Fruit fly (Drosophila melanogaster) whole organism, prepupa: Measurements from ENCODE around the gene Sp7.
A peak's percentile ranks its signal among the peaks of the same experiment; 100 is the strongest.

Experiments
- Blimp-1 ChIP-seq: fragments of 200-800 bp; sonication (Bioruptor generic); optimal IDR thresholded peaks from 3 replicates; lab custom pipeline; 2017; ENCODE audit warnings: missing biosample characterization, missing genetic modification characterization, mild to moderate bottlenecking, moderate library complexity, missing genetic modification reagents
- CG10631 ChIP-seq: fragments of 200-800 bp; sonication (Bioruptor generic); optimal IDR thresholded peaks from 2 replicates; lab custom pipeline; 2016; ENCODE audit warnings: missing biosample characterization, missing genetic modification characterization
- CG10669 ChIP-seq: fragments of 200-800 bp; sonication (Bioruptor generic); optimal IDR thresholded peaks from 3 replicates; lab custom pipeline; 2018; ENCODE audit warnings: missing biosample characterization, mild to moderate bottlenecking, missing genetic modification characterization, moderate library complexity
- CG11294 ChIP-seq: fragments of 200-800 bp; sonication (Bioruptor generic); IDR thresholded peaks from 2 replicates; pipeline ENCODE4 v1.3.6; 2022; ENCODE audit warnings: missing biosample characterization, missing genetic modification characterization
- CG11762 ChIP-seq: fragments of 200-800 bp; sonication (Bioruptor generic); optimal IDR thresholded peaks from 3 replicates; lab custom pipeline; 2016; ENCODE audit warnings: missing biosample characterization, missing genetic modification characterization; ENCODE audit not compliant: insufficient read depth
- CG11902 ChIP-seq: fragments of 200-800 bp; sonication (Bioruptor generic); optimal IDR thresholded peaks from 3 replicates; lab custom pipeline; 2016; ENCODE audit warnings: missing biosample characterization, missing genetic modification characterization
- CG15336 ChIP-seq: fragments of 200-800 bp; sonication (Bioruptor generic); IDR thresholded peaks from 2 replicates; pipeline ENCODE4 v1.3.6; 2022; ENCODE audit warnings: missing biosample characterization, missing genetic modification characterization
- CG1621 ChIP-seq: fragments of 200-800 bp; sonication (Bioruptor generic); optimal IDR thresholded peaks from 3 replicates; lab custom pipeline; 2018; ENCODE audit warnings: missing biosample characterization, mild to moderate bottlenecking, missing genetic modification characterization
- CG3032 ChIP-seq: fragments of 200-800 bp; optimal IDR thresholded peaks from 2 replicates; lab custom pipeline; 2019; ENCODE audit warnings: missing biosample characterization, mild to moderate bottlenecking, missing genetic modification characterization, moderate library complexity
- CG3919 ChIP-seq: fragments of 200-800 bp; sonication (Bioruptor generic); optimal IDR thresholded peaks from 3 replicates; lab custom pipeline; 2016; ENCODE audit warnings: missing biosample characterization, missing genetic modification characterization
- CG4318 ChIP-seq: fragments of 200-800 bp; sonication (Bioruptor generic); optimal IDR thresholded peaks from 3 replicates; lab custom pipeline; 2017; ENCODE audit warnings: missing biosample characterization, mild to moderate bottlenecking, missing genetic modification characterization
- CG6163 ChIP-seq: fragments of 200-800 bp; sonication (Bioruptor generic); IDR thresholded peaks from 3 replicates; pipeline ENCODE4 v1.3.6; 2022; ENCODE audit warnings: missing biosample characterization, missing genetic modification characterization
- CG6276 ChIP-seq: fragments of 200-800 bp; sonication (Bioruptor generic); optimal IDR thresholded peaks from 2 replicates; lab custom pipeline; 2017; ENCODE audit warnings: missing biosample characterization, mild to moderate bottlenecking, missing genetic modification characterization
- CG6792 ChIP-seq: fragments of 200-800 bp; sonication (Bioruptor generic); optimal IDR thresholded peaks from 3 replicates; lab custom pipeline; 2016; ENCODE audit warnings: missing biosample characterization, missing genetic modification characterization
- CG6808 ChIP-seq: fragments of 200-800 bp; sonication (Bioruptor generic); optimal IDR thresholded peaks from 3 replicates; lab custom pipeline; 2017; ENCODE audit warnings: missing biosample characterization, missing genetic modification characterization, mild to moderate bottlenecking, moderate library complexity, missing genetic modification reagents
- CG6854 ChIP-seq: fragments of 200-800 bp; sonication (Bioruptor generic); optimal IDR thresholded peaks from 2 replicates; lab custom pipeline; 2017; ENCODE audit warnings: missing biosample characterization, mild to moderate bottlenecking, missing genetic modification characterization
- CG7368 ChIP-seq: fragments of 200-800 bp; sonication (Bioruptor generic); optimal IDR thresholded peaks from 3 replicates; lab custom pipeline; 2016; ENCODE audit warnings: missing biosample characterization, missing genetic modification characterization
- CG8119 ChIP-seq: fragments of 200-800 bp; sonication (Bioruptor generic); IDR thresholded peaks from 3 replicates; pipeline ENCODE4 v1.3.6; 2022; ENCODE audit warnings: missing biosample characterization, missing genetic modification characterization
- CG8319 ChIP-seq: fragments of 200-800 bp; sonication (Bioruptor generic); optimal IDR thresholded peaks from 3 replicates; lab custom pipeline; 2016; ENCODE audit warnings: missing biosample characterization, missing genetic modification characterization
- CG9139 ChIP-seq: fragments of 200-800 bp; sonication (Bioruptor generic); optimal IDR thresholded peaks from 3 replicates; lab custom pipeline; 2017; ENCODE audit warnings: missing biosample characterization, mild to moderate bottlenecking, missing genetic modification characterization
- Eip78C ChIP-seq: fragments of 200-800 bp; sonication (Bioruptor generic); peaks from one replicate; lab custom pipeline; 2016; ENCODE audit warnings: missing biosample characterization, missing genetic modification characterization
- Eip93F ChIP-seq: fragments of 200-800 bp; sonication (Bioruptor generic); optimal IDR thresholded peaks from 2 replicates; lab custom pipeline; 2016; ENCODE audit warnings: missing biosample characterization, mild to moderate bottlenecking, missing genetic modification characterization
- Ets21C ChIP-seq: fragments of 200-800 bp; sonication (Bioruptor generic); optimal IDR thresholded peaks from 3 replicates; lab custom pipeline; 2016; ENCODE audit warnings: missing biosample characterization, missing genetic modification characterization
- Ets96B ChIP-seq: fragments of 200-800 bp; optimal IDR thresholded peaks from 2 replicates; lab custom pipeline; 2019; ENCODE audit warnings: missing biosample characterization, mild to moderate bottlenecking, missing genetic modification characterization, moderate library complexity
- Gug ChIP-seq: fragments of 200-800 bp; sonication (Bioruptor generic); IDR thresholded peaks from 2 replicates; pipeline ENCODE4 v1.3.6; 2022; ENCODE audit warnings: missing biosample characterization, missing genetic modification characterization
- Hr38 ChIP-seq: sonication (Bioruptor generic); optimal IDR thresholded peaks from 2 replicates; lab custom pipeline; 2016; ENCODE audit warnings: missing biosample characterization, missing genetic modification characterization
- Hr39 ChIP-seq: fragments of 200-800 bp; sonication (Bioruptor generic); optimal IDR thresholded peaks from 2 replicates; lab custom pipeline; 2016; ENCODE audit warnings: missing biosample characterization, missing genetic modification characterization
- Met ChIP-seq: fragments of 200-800 bp; sonication (Bioruptor generic); optimal IDR thresholded peaks from 3 replicates; lab custom pipeline; 2016; ENCODE audit warnings: missing biosample characterization, missing genetic modification characterization
- OdsH ChIP-seq: fragments of 200-800 bp; sonication (Bioruptor generic); optimal IDR thresholded peaks from 3 replicates; lab custom pipeline; 2016; ENCODE audit warnings: missing biosample characterization, missing genetic modification characterization
- Smox ChIP-seq: fragments of 200-800 bp; sonication (Bioruptor generic); optimal IDR thresholded peaks from 3 replicates; lab custom pipeline; 2016; ENCODE audit warnings: missing biosample characterization, missing genetic modification characterization
- Sox102F ChIP-seq: fragments of 200-800 bp; sonication (Bioruptor generic); optimal IDR thresholded peaks from 2 replicates; lab custom pipeline; 2016; ENCODE audit warnings: missing biosample characterization, mild to moderate bottlenecking, missing genetic modification characterization
- Sox14 ChIP-seq: fragments of 200-800 bp; sonication (Bioruptor generic); optimal IDR thresholded peaks from 3 replicates; lab custom pipeline; 2016; ENCODE audit warnings: missing biosample characterization, missing genetic modification characterization
- Sox15 ChIP-seq: fragments of 200-800 bp; sonication (Bioruptor generic); optimal IDR thresholded peaks from 3 replicates; lab custom pipeline; 2016; ENCODE audit warnings: missing biosample characterization, missing genetic modification characterization
- acj6 ChIP-seq: fragments of 200-800 bp; sonication (Bioruptor generic); optimal IDR thresholded peaks from 3 replicates; lab custom pipeline; 2016; ENCODE audit warnings: missing biosample characterization, missing genetic modification characterization
- cyc ChIP-seq: fragments of 200-800 bp; sonication (Bioruptor generic); optimal IDR thresholded peaks from 3 replicates; lab custom pipeline; 2016; ENCODE audit warnings: missing biosample characterization, missing genetic modification characterization
- dac ChIP-seq: fragments of 200-800 bp; sonication (Bioruptor generic); optimal IDR thresholded peaks from 2 replicates; lab custom pipeline; 2017; ENCODE audit warnings: missing biosample characterization, mild to moderate bottlenecking, missing genetic modification characterization
- dsx ChIP-seq: fragments of 200-800 bp; optimal IDR thresholded peaks from 3 replicates; lab custom pipeline; 2019; ENCODE audit warnings: missing biosample characterization, mild to moderate bottlenecking, missing genetic modification characterization, moderate library complexity; ENCODE audit not compliant: poor library complexity, severe bottlenecking
- eg ChIP-seq: fragments of 200-800 bp; sonication (Bioruptor generic); IDR thresholded peaks from 3 replicates; pipeline ENCODE4 v1.3.6; 2022; ENCODE audit warnings: missing biosample characterization, missing genetic modification characterization
- esn ChIP-seq: fragments of 200-800 bp; sonication (Bioruptor generic); optimal IDR thresholded peaks from 2 replicates; lab custom pipeline; 2016; ENCODE audit warnings: missing biosample characterization, mild to moderate bottlenecking, missing genetic modification characterization, moderate library complexity
- fd59A ChIP-seq: fragments of 200-800 bp; sonication (Bioruptor generic); optimal IDR thresholded peaks from 2 replicates; lab custom pipeline; 2017; ENCODE audit warnings: missing biosample characterization, mild to moderate bottlenecking, missing genetic modification characterization, missing genetic modification reagents
- fkh ChIP-seq: fragments of 200-800 bp; sonication (Bioruptor generic); optimal IDR thresholded peaks from 3 replicates; lab custom pipeline; 2017; ENCODE audit warnings: missing biosample characterization, mild to moderate bottlenecking, missing genetic modification characterization, moderate library complexity
- lz ChIP-seq: fragments of 200-800 bp; sonication (Bioruptor generic); optimal IDR thresholded peaks from 3 replicates; lab custom pipeline; 2016; ENCODE audit warnings: missing biosample characterization, missing genetic modification characterization
- net ChIP-seq: fragments of 200-800 bp; sonication (Bioruptor generic); optimal IDR thresholded peaks from 3 replicates; lab custom pipeline; 2016; ENCODE audit warnings: missing biosample characterization, missing genetic modification characterization
- pdm3 ChIP-seq: fragments of 200-800 bp; sonication (Bioruptor generic); optimal IDR thresholded peaks from 3 replicates; lab custom pipeline; 2016; ENCODE audit warnings: missing biosample characterization, missing genetic modification characterization
- salr ChIP-seq, 2 experiments: fragments of 200-800 bp; sonication (Bioruptor generic); optimal IDR thresholded peaks; 3 replicates each; lab custom pipeline; 2016 to 2018; ENCODE audit warnings: missing biosample characterization in 2 of 2, missing genetic modification characterization in 2 of 2, mild to moderate bottlenecking in 1 of 2
- spab ChIP-seq: fragments of 200-800 bp; sonication (Bioruptor generic); optimal IDR thresholded peaks from 2 replicates; lab custom pipeline; 2017; ENCODE audit warnings: missing biosample characterization, mild to moderate bottlenecking, missing genetic modification characterization, missing genetic modification reagents
- ss ChIP-seq, 2 experiments: fragments of 200-800 bp; sonication (Bioruptor generic); optimal IDR thresholded peaks; 2 replicates in 1 of 2; 3 replicates in 1 of 2; lab custom pipeline; 2017 to 2018; ENCODE audit warnings: mild to moderate bottlenecking in 2 of 2, missing biosample characterization in 2 of 2, missing genetic modification characterization in 2 of 2, moderate library complexity in 1 of 2
- svp ChIP-seq: fragments of 200-800 bp; sonication (Bioruptor generic); peaks from one replicate; lab custom pipeline; 2016; ENCODE audit warnings: missing biosample characterization, missing genetic modification characterization
- topi ChIP-seq: fragments of 200-800 bp; sonication (Bioruptor generic); optimal IDR thresholded peaks from 3 replicates; lab custom pipeline; 2016; ENCODE audit warnings: missing biosample characterization, missing genetic modification characterization
- vri ChIP-seq: fragments of 200-800 bp; sonication (Bioruptor generic); optimal IDR thresholded peaks from 3 replicates; lab custom pipeline; 2016; ENCODE audit warnings: missing biosample characterization, mild to moderate bottlenecking, missing genetic modification characterization

Gene Sp7

dm6 chr3R:7790583-7791034 lies 31.0 kb downstream of the Sp7 start, which contains the start of gene CG10086:
CG10086 (plus strand) TSS chr3R:7790633.
- TF ChIP-seq vri (GFP tag; lab: Kevin White, UChicago) (peak; percentile 9), ss (GFP tag; optimal IDR thresholded peaks at IDR 0.05; lab: Kevin White, UChicago) (no peak)

dm6 chr3R:7793855-7794254 lies 34.3 kb downstream of the Sp7 start, which contains the start of gene CG2641:
CG2641 (plus strand) TSS chr3R:7794069.
- peak; percentile 45 for TF ChIP-seq CG6808 (GFP tag; lab: Kevin White, UChicago)
- TF ChIP-seq CG6163 (GFP tag; lab: Robert Waterston, UW), result peak; percentile 94
- TF ChIP-seq fkh (GFP tag; lab: Kevin White, UChicago), result peak; percentile 22
- TF ChIP-seq dac, result no peak
- no peak for TF ChIP-seq Gug (GFP tag; lab: Robert Waterston, UW)
- peak; percentile 3 for TF ChIP-seq fd59A (GFP tag; lab: Kevin White, UChicago)
- TF ChIP-seq Sox15, result no peak
- TF ChIP-seq Blimp-1 (GFP tag; lab: Kevin White, UChicago), result no peak
- no peak for TF ChIP-seq cyc (GFP tag; lab: Kevin White, UChicago)
- peak; percentile 65 for TF ChIP-seq net (GFP tag; lab: Kevin White, UChicago)
- peak; percentile 75 for TF ChIP-seq CG6276 (GFP tag; lab: Kevin White, UChicago)
- TF ChIP-seq Ets21C (GFP tag; lab: Kevin White, UChicago), result no peak
- peak in 1 of 2 experiments; percentile 27 for TF ChIP-seq salr (GFP tag; optimal IDR thresholded peaks at IDR 0.05; lab: Kevin White, UChicago)
- no peak for TF ChIP-seq CG6792 (GFP tag; lab: Kevin White, UChicago)
- peak; percentile 48 for TF ChIP-seq CG9139 (GFP tag; lab: Kevin White, UChicago)
- TF ChIP-seq Hr38 (GFP tag; lab: Kevin White, UChicago), result no peak
- TF ChIP-seq CG8319 (GFP tag; lab: Kevin White, UChicago), result no peak
- no peak for TF ChIP-seq dsx (GFP tag; lab: Kevin White, UChicago)
- peak; percentile 18 for TF ChIP-seq CG7368 (GFP tag; lab: Kevin White, UChicago)
- no peak for TF ChIP-seq Hr39 (GFP tag; lab: Kevin White, UChicago)
- no peak for TF ChIP-seq CG11294 (GFP tag; lab: Robert Waterston, UW)
- TF ChIP-seq CG10669 (GFP tag; lab: Kevin White, UChicago), result peak; percentile 31
- TF ChIP-seq CG11902, result no peak
- no peak for TF ChIP-seq OdsH (GFP tag; lab: Kevin White, UChicago)
- TF ChIP-seq Ets96B, result no peak
- peak; percentile 90 for TF ChIP-seq CG15336 (GFP tag; lab: Robert Waterston, UW)
- TF ChIP-seq lz (GFP tag; lab: Kevin White, UChicago), result no peak
- TF ChIP-seq CG3919 (GFP tag; lab: Kevin White, UChicago), result no peak
- no peak for TF ChIP-seq acj6 (GFP tag; lab: Kevin White, UChicago)
- TF ChIP-seq Met (GFP tag; lab: Kevin White, UChicago), result no peak
- no peak for TF ChIP-seq esn (GFP tag; lab: Kevin White, UChicago)
- TF ChIP-seq vri (GFP tag; lab: Kevin White, UChicago), result peak; percentile 67
- TF ChIP-seq pdm3, result peak; percentile 28
- TF ChIP-seq ss (GFP tag; optimal IDR thresholded peaks at IDR 0.05; lab: Kevin White, UChicago), result peak in 1 of 2 experiments; percentile 58
- no peak for TF ChIP-seq Sox14 (GFP tag; lab: Kevin White, UChicago)
- TF ChIP-seq CG10631 (GFP tag; lab: Kevin White, UChicago), result no peak
- no peak for TF ChIP-seq CG3032 (tag; lab: Kevin White, UChicago)
- TF ChIP-seq CG6854 (GFP tag; lab: Kevin White, UChicago), result no peak
- peak; percentile 92 for TF ChIP-seq eg (GFP tag; lab: Robert Waterston, UW)
- peak; percentile 16 for TF ChIP-seq spab (GFP tag; lab: Kevin White, UChicago)
- no peak for TF ChIP-seq topi (GFP tag; lab: Kevin White, UChicago)
- no peak for TF ChIP-seq CG11762
- TF ChIP-seq Eip93F, result no peak
- peak; percentile 59 for TF ChIP-seq Eip78C (GFP tag; lab: Kevin White, UChicago)
- peak; percentile 89 for TF ChIP-seq CG8119 (GFP tag; lab: Robert Waterston, UW)
- TF ChIP-seq Sox102F (GFP tag; lab: Kevin White, UChicago), result peak; percentile 25
- TF ChIP-seq svp (GFP tag; lab: Kevin White, UChicago), result peak; percentile 51
- peak; percentile 31 for TF ChIP-seq CG1621 (tag; lab: Kevin White, UChicago)
- TF ChIP-seq Smox (GFP tag; lab: Kevin White, UChicago), result no peak
- TF ChIP-seq CG4318 (GFP tag; lab: Kevin White, UChicago), result no peak
